Fruit fly (Drosophila melanogaster) whole organism, wandering third instar larva: ENCODE data around the gene Sulf1.

Source experiments
- Abd-B ChIP-seq: fragments of >200 bp; optimal IDR thresholded peaks from 2 replicates; lab custom pipeline; 2017; ENCODE audit warnings: missing biosample characterization, missing genetic modification characterization
- CG9705 ChIP-seq: fragments of 200-800 bp; sonication (Bioruptor generic); optimal IDR thresholded peaks from 2 replicates; lab custom pipeline; 2018; ENCODE audit warnings: missing biosample characterization, mild to moderate bottlenecking, missing genetic modification characterization
- Dfd ChIP-seq: fragments of >200 bp; optimal IDR thresholded peaks from 2 replicates; lab custom pipeline; 2017; ENCODE audit warnings: missing biosample characterization, missing genetic modification characterization
- Dif ChIP-seq: fragments of 200-275, 200-300 bp; sonication (Bioruptor generic); optimal IDR thresholded peaks from 2 replicates; lab custom pipeline; 2018; ENCODE audit warnings: missing biosample characterization, missing genetic modification characterization; ENCODE audit not compliant: partially characterized antibody
- GATAd ChIP-seq: sonication (Bioruptor generic); optimal IDR thresholded peaks from 2 replicates; lab custom pipeline; 2016; ENCODE audit warnings: missing biosample characterization, missing genetic modification characterization
- HLH106 ChIP-seq: fragments of 200-800 bp; optimal IDR thresholded peaks from 3 replicates; lab custom pipeline; 2019; ENCODE audit warnings: missing biosample characterization, mild to moderate bottlenecking, missing genetic modification characterization, moderate library complexity
- Hnf4 ChIP-seq: fragments of 200-800 bp; sonication (Bioruptor generic); optimal IDR thresholded peaks from 2 replicates; lab custom pipeline; 2016; ENCODE audit warnings: missing biosample characterization, mild to moderate bottlenecking, missing genetic modification characterization
- Hr83 ChIP-seq: fragments of 200-300 bp; sonication (Bioruptor generic); optimal IDR thresholded peaks from 2 replicates; lab custom pipeline; 2016; ENCODE audit warnings: missing biosample characterization, mild to moderate bottlenecking, missing genetic modification characterization, moderate library complexity; ENCODE audit not compliant: poor library complexity, severe bottlenecking
- Jra ChIP-seq: sonication (Bioruptor generic); optimal IDR thresholded peaks from 2 replicates; lab custom pipeline; 2016; ENCODE audit warnings: missing biosample characterization, missing genetic modification characterization
- Mio ChIP-seq: sonication (Bioruptor generic); optimal IDR thresholded peaks from 2 replicates; lab custom pipeline; 2016; ENCODE audit warnings: missing biosample characterization, missing genetic modification characterization
- Myc ChIP-seq: fragments of >200 bp; optimal IDR thresholded peaks from 2 replicates; lab custom pipeline; 2017
- N ChIP-seq: fragments of >200 bp; optimal IDR thresholded peaks from 2 replicates; lab custom pipeline; 2018; ENCODE audit warnings: missing biosample characterization, missing external identifiers, missing genetic modification characterization
- OdsH ChIP-seq: fragments of 200-800 bp; sonication (Bioruptor generic); optimal IDR thresholded peaks from 2 replicates; lab custom pipeline; 2016; ENCODE audit warnings: missing biosample characterization, mild to moderate bottlenecking, missing genetic modification characterization
- Rel ChIP-seq, 2 experiments: fragments of 200-800 bp; sonication (Bioruptor generic) in 1 of 2; optimal IDR thresholded peaks; 2 replicates in 1 of 2; 3 replicates in 1 of 2; lab custom pipeline; 2016 to 2019; ENCODE audit warnings: mild to moderate bottlenecking in 2 of 2, missing biosample characterization in 2 of 2, missing genetic modification characterization in 2 of 2, moderate library complexity in 1 of 2
- Sp1 ChIP-seq: fragments of 200-800 bp; sonication (Bioruptor generic); optimal IDR thresholded peaks from 3 replicates; lab custom pipeline; 2019; ENCODE audit warnings: missing biosample characterization, mild to moderate bottlenecking, missing genetic modification characterization, moderate library complexity
- Vsx2 ChIP-seq: fragments of 200-300, 225-300 bp; sonication (Bioruptor generic); optimal IDR thresholded peaks from 2 replicates; lab custom pipeline; 2018; ENCODE audit warnings: missing biosample characterization, missing genetic modification characterization; ENCODE audit not compliant: partially characterized antibody
- br ChIP-seq: fragments of 200-800 bp; sonication (Bioruptor generic); optimal IDR thresholded peaks from 2 replicates; lab custom pipeline; 2016; ENCODE audit warnings: missing biosample characterization, missing genetic modification characterization
- brk ChIP-seq: fragments of 200-800 bp; sonication (Bioruptor generic); optimal IDR thresholded peaks from 2 replicates; lab custom pipeline; 2016; ENCODE audit warnings: missing biosample characterization, mild to moderate bottlenecking, missing genetic modification characterization
- dl ChIP-seq, 2 experiments: fragments of 175-275, 200-275 bp in 1 of 2; fragments of 200-275 bp in 1 of 2; sonication (Bioruptor generic); optimal IDR thresholded peaks; lab custom pipeline; 2018; ENCODE audit warnings: mild to moderate bottlenecking in 2 of 2, missing biosample characterization in 2 of 2, missing genetic modification characterization in 2 of 2, moderate library complexity in 2 of 2; ENCODE audit not compliant: partially characterized antibody in 2 of 2, insufficient read depth in 1 of 2
- dsf ChIP-seq: sonication (Bioruptor generic); optimal IDR thresholded peaks from 2 replicates; lab custom pipeline; 2016; ENCODE audit warnings: missing biosample characterization, missing genetic modification characterization, borderline replicate concordance
- ey ChIP-seq: fragments of 200-800 bp; sonication (Bioruptor generic); optimal IDR thresholded peaks from 2 replicates; lab custom pipeline; 2016; ENCODE audit warnings: missing biosample characterization, missing genetic modification characterization
- fru ChIP-seq: fragments of 200-800 bp; sonication (Bioruptor generic); optimal IDR thresholded peaks from 3 replicates; lab custom pipeline; 2016; ENCODE audit warnings: missing biosample characterization, mild to moderate bottlenecking, missing genetic modification characterization
- h ChIP-seq: fragments of 200-800 bp; sonication (Bioruptor generic); optimal IDR thresholded peaks from 3 replicates; lab custom pipeline; 2016; ENCODE audit warnings: missing biosample characterization, mild to moderate bottlenecking, missing genetic modification characterization
- jim ChIP-seq: fragments of 175-275, 200-325 bp; sonication (Bioruptor generic); optimal IDR thresholded peaks from 2 replicates; lab custom pipeline; 2016; ENCODE audit warnings: missing biosample characterization, mild to moderate bottlenecking, missing genetic modification characterization
- lola ChIP-seq: fragments of >200 bp; optimal IDR thresholded peaks from 2 replicates; lab custom pipeline; 2017; ENCODE audit warnings: missing biosample characterization, missing genetic modification characterization
- pan ChIP-seq: fragments of >200 bp; optimal IDR thresholded peaks from 2 replicates; lab custom pipeline; 2017
- psq ChIP-seq: fragments of 200-800 bp; sonication (Bioruptor generic); optimal IDR thresholded peaks from 3 replicates; lab custom pipeline; 2017; ENCODE audit warnings: missing biosample characterization, mild to moderate bottlenecking, missing genetic modification characterization, moderate library complexity
- rgr ChIP-seq: fragments of 200-800 bp; sonication (Bioruptor generic); optimal IDR thresholded peaks from 3 replicates; lab custom pipeline; 2016; ENCODE audit warnings: missing biosample characterization, mild to moderate bottlenecking, missing genetic modification characterization
- sage ChIP-seq: fragments of 200-800 bp; sonication (Bioruptor generic); optimal IDR thresholded peaks from 2 replicates; lab custom pipeline; 2016; ENCODE audit warnings: missing biosample characterization, mild to moderate bottlenecking, missing genetic modification characterization
- sv ChIP-seq: fragments of 200-800 bp; sonication (Bioruptor generic); optimal IDR thresholded peaks from 3 replicates; lab custom pipeline; 2016; ENCODE audit warnings: missing biosample characterization, missing genetic modification characterization
- tai ChIP-seq: sonication (Bioruptor generic); optimal IDR thresholded peaks from 2 replicates; lab custom pipeline; 2016; ENCODE audit warnings: missing biosample characterization, missing genetic modification characterization
- usp ChIP-seq: fragments of >200 bp; optimal IDR thresholded peaks from 2 replicates; lab custom pipeline; 2017; ENCODE audit warnings: missing biosample characterization, missing genetic modification characterization
- woc ChIP-seq: sonication (Bioruptor generic); optimal IDR thresholded peaks from 2 replicates; lab custom pipeline; 2016; ENCODE audit warnings: missing biosample characterization, mild to moderate bottlenecking, missing genetic modification characterization

Sulf1 gene

DNA sequence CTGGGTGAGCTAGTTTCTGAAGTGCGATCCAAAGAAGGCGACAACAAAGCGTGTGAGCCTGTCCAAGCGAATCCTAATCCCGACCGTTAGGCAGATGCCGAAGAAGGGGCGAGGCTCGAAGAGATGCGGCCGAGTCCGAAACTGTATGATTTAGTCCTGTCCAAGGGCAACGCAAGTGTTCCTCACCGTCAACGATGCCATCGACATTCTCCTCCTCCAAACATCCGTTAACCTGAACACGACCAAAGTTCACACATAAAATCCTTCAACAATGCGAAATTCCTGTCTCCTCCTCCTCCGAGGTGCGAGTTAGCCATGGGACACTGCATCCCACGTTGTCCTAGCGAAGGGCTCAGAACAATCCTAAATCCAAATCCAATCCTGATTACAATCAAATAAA is at the start of gene Sulf1:
Gene Sulf1 (minus strand): TSS at position 101 of the 400 bp plus-strand sequence.
- TF ChIP-seq ey (GFP tag; lab: Kevin White, UChicago) (no peak), usp (GFP tag; lab: Kevin White, UChicago) (no peak)

DNA sequence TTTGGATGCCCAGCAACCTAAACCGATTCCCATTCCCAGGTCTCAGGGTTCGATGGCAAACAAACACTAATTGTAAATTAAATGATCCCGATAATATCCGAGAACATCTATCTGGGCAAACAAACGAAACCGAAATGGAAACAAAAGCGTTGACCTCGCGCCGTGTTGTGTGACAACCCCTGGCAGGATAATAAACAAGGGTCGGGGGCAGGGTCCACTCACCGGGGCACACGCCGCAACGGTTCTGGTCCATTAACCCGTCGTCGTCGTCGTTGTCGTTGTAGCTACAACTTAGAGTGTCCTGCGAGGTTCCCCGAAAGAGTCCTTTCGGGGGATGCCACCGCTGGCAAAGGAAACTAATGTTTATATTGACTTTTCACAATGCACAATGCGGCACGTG is 49.7 kb upstream of the Sulf1 start:
- no peak for TF ChIP-seq fru (GFP tag; lab: Kevin White, UChicago)
- TF ChIP-seq Sp1 (GFP tag; lab: Kevin White, UChicago) = no peak
- no peak for TF ChIP-seq Dif (GFP tag; lab: Kevin White, UChicago)
- TF ChIP-seq Myc (lab: Kevin White, UChicago) = no peak
- TF ChIP-seq jim = no peak
- no peak for TF ChIP-seq dl (GFP tag; optimal IDR thresholded peaks at IDR 0.05; lab: Kevin White, UChicago; ENCODE audit: insufficient read depth in 1 of 2, partially characterized antibody in 2 of 2)
- no peak for TF ChIP-seq HLH106 (tag; lab: Kevin White, UChicago)
- TF ChIP-seq tai (GFP tag; lab: Kevin White, UChicago) = no peak
- TF ChIP-seq OdsH = no peak
- TF ChIP-seq brk = no peak
- no peak for TF ChIP-seq Dfd (GFP tag; lab: Kevin White, UChicago)
- TF ChIP-seq psq (GFP tag; lab: Kevin White, UChicago) = no peak
- no peak for TF ChIP-seq Rel (GFP tag; optimal IDR thresholded peaks at IDR 0.05; lab: Kevin White, UChicago)
- TF ChIP-seq Rel (tag; optimal IDR thresholded peaks at IDR 0.05; lab: Kevin White, UChicago) = no peak
- no peak for TF ChIP-seq pan

DNA sequence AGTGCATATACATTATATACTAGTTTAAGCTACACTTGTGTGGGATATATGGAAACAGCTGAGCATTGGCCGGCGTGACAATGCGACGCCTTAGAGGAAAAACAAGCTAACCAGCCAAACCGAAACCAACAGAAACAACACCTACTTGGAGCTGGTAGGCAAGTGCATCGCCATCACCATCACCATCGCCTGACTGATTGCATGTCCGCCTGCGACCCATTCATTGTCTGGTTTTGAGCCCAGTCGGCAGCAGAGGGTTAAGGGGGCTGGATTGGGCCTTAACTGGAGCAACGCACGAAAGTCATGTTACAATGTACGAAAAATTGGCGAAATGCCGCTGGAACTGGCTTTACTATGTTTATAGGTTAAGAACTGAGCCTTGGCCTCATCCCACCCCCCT is 47.7 kb upstream of the Sulf1 start:
- no peak for TF ChIP-seq Abd-B (GFP tag; lab: Kevin White, UChicago)
- no peak for TF ChIP-seq sv (GFP tag; lab: Kevin White, UChicago)
- TF ChIP-seq br (GFP tag; lab: Kevin White, UChicago) = no peak
- no peak for TF ChIP-seq GATAd
- no peak for TF ChIP-seq Hnf4 (GFP tag; lab: Kevin White, UChicago)
- TF ChIP-seq Hr83 (GFP tag; lab: Kevin White, UChicago) = no peak
- no peak for TF ChIP-seq Rel (GFP tag; optimal IDR thresholded peaks at IDR 0.05; lab: Kevin White, UChicago)
- TF ChIP-seq Rel (tag; optimal IDR thresholded peaks at IDR 0.05; lab: Kevin White, UChicago) = no peak
- no peak for TF ChIP-seq jim
- no peak for TF ChIP-seq dsf (GFP tag; lab: Kevin White, UChicago)
- TF ChIP-seq woc (GFP tag; lab: Kevin White, UChicago) = no peak
- no peak for TF ChIP-seq dl (GFP tag; optimal IDR thresholded peaks at IDR 0.05; lab: Kevin White, UChicago; ENCODE audit: insufficient read depth in 1 of 2, partially characterized antibody in 2 of 2)
- no peak for TF ChIP-seq usp (GFP tag; lab: Kevin White, UChicago)
- TF ChIP-seq N (GFP tag; lab: Kevin White, UChicago) = no peak
- TF ChIP-seq rgr (GFP tag; lab: Kevin White, UChicago) = no peak
- no peak for TF ChIP-seq fru (GFP tag; lab: Kevin White, UChicago)
- TF ChIP-seq, all 38 proteins: peak for 0

DNA sequence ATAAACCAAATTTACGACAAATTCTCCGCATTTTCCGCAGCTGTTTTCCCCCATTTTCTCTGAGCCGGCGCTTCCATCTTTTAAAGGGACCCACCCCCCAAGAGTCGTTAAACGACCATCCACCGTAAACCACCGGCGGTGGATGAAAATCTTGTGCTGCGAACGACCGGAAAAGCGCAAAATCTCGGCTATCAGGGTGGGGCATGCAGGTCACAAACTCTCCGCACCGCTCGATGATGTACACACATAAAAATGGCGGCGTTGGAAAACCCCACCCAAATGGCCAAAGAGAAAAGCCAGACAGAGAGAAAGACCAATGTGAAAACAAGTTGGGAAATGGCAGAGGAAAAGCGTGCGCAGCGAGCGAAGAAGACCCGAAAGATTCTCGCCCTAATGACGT is 46.2 kb upstream of the Sulf1 start:
- TF ChIP-seq jim = no peak
- TF ChIP-seq CG9705 (GFP tag; lab: Kevin White, UChicago) = no peak

DNA sequence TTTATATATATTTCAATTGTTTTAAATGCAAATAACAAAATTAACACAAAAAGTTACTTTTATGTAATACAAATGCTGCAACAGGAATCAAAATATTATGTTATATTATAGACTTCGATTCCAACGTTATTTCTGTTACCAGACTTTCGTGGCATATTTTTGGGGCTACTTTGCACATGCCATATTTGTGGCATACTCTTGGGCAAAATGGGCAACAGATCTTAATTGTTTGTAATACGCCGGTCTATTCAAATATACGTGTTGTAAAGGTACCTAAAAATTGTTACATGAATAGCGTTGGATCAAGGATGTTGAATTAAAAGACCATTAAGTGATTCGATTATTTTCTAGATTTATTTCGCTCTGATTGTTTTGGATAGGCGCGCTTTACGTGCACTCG is 34.7 kb upstream of the Sulf1 start:
- TF ChIP-seq Myc (lab: Kevin White, UChicago) (peak; percentile 85), h (GFP tag; lab: Kevin White, UChicago) (no peak), Dif (GFP tag; lab: Kevin White, UChicago) (peak; percentile 48), Jra (GFP tag; lab: Kevin White, UChicago) (no peak), lola (GFP tag; lab: Kevin White, UChicago) (no peak), sage (no peak), dsf (GFP tag; lab: Kevin White, UChicago) (no peak), N (GFP tag; lab: Kevin White, UChicago) (peak; percentile 81), Mio (GFP tag; lab: Kevin White, UChicago) (no peak), Rel (GFP tag; optimal IDR thresholded peaks at IDR 0.05; lab: Kevin White, UChicago) (no peak), Rel (tag; optimal IDR thresholded peaks at IDR 0.05; lab: Kevin White, UChicago) (no peak), ey (GFP tag; lab: Kevin White, UChicago) (no peak), pan (no peak), usp (GFP tag; lab: Kevin White, UChicago) (no peak), Vsx2 (peak; percentile 39), brk (no peak)
- TF ChIP-seq, all 38 proteins: peak for 4
